Fruit fly (Drosophila melanogaster) whole organism, embryonic: ENCODE data around the gene apn.

Source experiments
- Antp ChIP-seq: fragments of 200-800 bp; sonication (Bioruptor generic); optimal IDR thresholded peaks from 3 replicates; lab custom pipeline; 2016; ENCODE audit warnings: missing biosample characterization, missing genetic modification characterization
- Asciz ChIP-seq: fragments of 200-800 bp; sonication (Bioruptor generic); optimal IDR thresholded peaks from 2 replicates; lab custom pipeline; 2017; ENCODE audit warnings: missing biosample characterization, mild to moderate bottlenecking, missing genetic modification characterization, missing genetic modification reagents
- B-H1 ChIP-seq: fragments of 200-800 bp; sonication (Bioruptor generic); IDR thresholded peaks from 3 replicates; pipeline ENCODE4 v1.3.6; 2022; ENCODE audit warnings: missing biosample characterization, missing genetic modification characterization
- Blimp-1 ChIP-seq: fragments of 200-800 bp; sonication (Bioruptor generic); optimal IDR thresholded peaks from 3 replicates; lab custom pipeline; 2018; ENCODE audit warnings: missing biosample characterization, missing genetic modification characterization, mild to moderate bottlenecking, moderate library complexity, missing genetic modification reagents
- CG11398 ChIP-seq: fragments of 200-800 bp; sonication (Bioruptor generic); optimal IDR thresholded peaks from 2 replicates; lab custom pipeline; 2016; ENCODE audit warnings: missing biosample characterization, missing genetic modification characterization
- CG1233 ChIP-seq: fragments of 200-800 bp; sonication (Bioruptor generic); optimal IDR thresholded peaks from 4 replicates; lab custom pipeline; 2018; ENCODE audit warnings: missing biosample characterization, mild to moderate bottlenecking, missing genetic modification characterization
- CG13894 ChIP-seq: fragments of 200-800 bp; sonication (Bioruptor generic); optimal IDR thresholded peaks from 3 replicates; lab custom pipeline; 2018; ENCODE audit warnings: missing biosample characterization, mild to moderate bottlenecking, missing genetic modification characterization, moderate library complexity
- CG14441 ChIP-seq: fragments of 200-800 bp; sonication (Bioruptor generic); IDR thresholded peaks from 2 replicates; pipeline ENCODE4 v1.3.6; 2022; ENCODE audit warnings: missing biosample characterization, missing genetic modification characterization
- CG16779 ChIP-seq: fragments of 200-800 bp; sonication (Bioruptor generic); IDR thresholded peaks from 2 replicates; pipeline ENCODE4 v1.3.6; 2022; ENCODE audit warnings: missing biosample characterization, missing genetic modification characterization
- CG16863 ChIP-seq: fragments of 200-800 bp; sonication (Bioruptor generic); optimal IDR thresholded peaks from 3 replicates; lab custom pipeline; 2016; ENCODE audit warnings: missing biosample characterization, missing genetic modification characterization
- CG17359 ChIP-seq: fragments of 200-800 bp; sonication (Bioruptor generic); optimal IDR thresholded peaks from 3 replicates; lab custom pipeline; 2018; ENCODE audit warnings: missing biosample characterization, mild to moderate bottlenecking, missing genetic modification characterization, moderate library complexity
- CG18599 ChIP-seq: fragments of 200-800 bp; sonication (Bioruptor generic); optimal IDR thresholded peaks from 3 replicates; lab custom pipeline; 2017; ENCODE audit warnings: missing biosample characterization, missing genetic modification characterization, mild to moderate bottlenecking, moderate library complexity, missing genetic modification reagents
- CG18764 ChIP-seq: fragments of 200-800 bp; sonication (Bioruptor generic); optimal IDR thresholded peaks from 3 replicates; lab custom pipeline; 2016; ENCODE audit warnings: missing biosample characterization, missing genetic modification characterization
- CG2202 ChIP-seq: fragments of 200-800 bp; sonication (Bioruptor generic); optimal IDR thresholded peaks from 2 replicates; lab custom pipeline; 2018; ENCODE audit warnings: missing biosample characterization, mild to moderate bottlenecking, missing genetic modification characterization
- CG2678 ChIP-seq: fragments of 200-800 bp; sonication (Bioruptor generic); optimal IDR thresholded peaks from 3 replicates; lab custom pipeline; 2019; ENCODE audit warnings: missing biosample characterization, mild to moderate bottlenecking, missing genetic modification characterization, moderate library complexity
- CG30403 ChIP-seq: fragments of 200-800 bp; sonication (Bioruptor generic); optimal IDR thresholded peaks from 3 replicates; lab custom pipeline; 2016; ENCODE audit warnings: missing biosample characterization, missing genetic modification characterization
- CG31365 ChIP-seq: fragments of 200-800 bp; sonication (Bioruptor generic); optimal IDR thresholded peaks from 2 replicates; lab custom pipeline; 2018; ENCODE audit warnings: missing biosample characterization, mild to moderate bottlenecking, missing genetic modification characterization
- CG4282 ChIP-seq: fragments of 200-800 bp; sonication (Bioruptor generic); optimal IDR thresholded peaks from 2 replicates; lab custom pipeline; 2016; ENCODE audit warnings: missing biosample characterization, missing genetic modification characterization
- CG4707 ChIP-seq: fragments of 200-800 bp; sonication (Bioruptor generic); optimal IDR thresholded peaks from 2 replicates; lab custom pipeline; 2018; ENCODE audit warnings: missing biosample characterization, mild to moderate bottlenecking, missing genetic modification characterization, moderate library complexity
- CG6175 ChIP-seq: fragments of 200-800 bp; sonication (Bioruptor generic); IDR thresholded peaks from 3 replicates; pipeline ENCODE4 v1.3.6; 2022; ENCODE audit warnings: missing biosample characterization, missing genetic modification characterization
- CG7839 ChIP-seq: fragments of 200-800 bp; sonication (Bioruptor generic); optimal IDR thresholded peaks from 3 replicates; lab custom pipeline; 2018; ENCODE audit warnings: missing biosample characterization, mild to moderate bottlenecking, missing genetic modification characterization, moderate library complexity
- CG8359 ChIP-seq: fragments of 200-800 bp; sonication (Bioruptor generic); optimal IDR thresholded peaks from 2 replicates; lab custom pipeline; 2017; ENCODE audit warnings: missing biosample characterization, mild to moderate bottlenecking, missing genetic modification characterization, borderline replicate concordance
- CG8924 ChIP-seq: fragments of 200-800 bp; optimal IDR thresholded peaks from 3 replicates; lab custom pipeline; 2019; ENCODE audit warnings: missing biosample characterization, mild to moderate bottlenecking, missing genetic modification characterization, moderate library complexity
- CG9437 ChIP-seq: fragments of 200-800 bp; sonication (Bioruptor generic); optimal IDR thresholded peaks from 2 replicates; lab custom pipeline; 2018; ENCODE audit warnings: missing biosample characterization, mild to moderate bottlenecking, missing genetic modification characterization
- Drgx ChIP-seq: fragments of 200-800 bp; sonication (Bioruptor generic); IDR thresholded peaks from 2 replicates; pipeline ENCODE4 v1.3.6; 2022; ENCODE audit warnings: missing biosample characterization, missing genetic modification characterization
- Eip74EF ChIP-seq, 2 experiments: fragments of 200-800 bp in 1 of 2; fragments of >200 bp in 1 of 2; sonication (Bioruptor generic) in 1 of 2; optimal IDR thresholded peaks; 2 replicates each; lab custom pipeline; 2017 to 2019; ENCODE audit warnings: missing biosample characterization in 2 of 2, missing genetic modification characterization in 2 of 2, mild to moderate bottlenecking in 1 of 2, moderate library complexity in 1 of 2
- GATAe ChIP-seq: fragments of 200-800 bp; sonication (Bioruptor generic); conservative IDR thresholded peaks from 2 replicates; pipeline ENCODE4 v1.3.6; 2022; ENCODE audit warnings: missing biosample characterization, missing genetic modification characterization
- Myb ChIP-seq: fragments of 200-800 bp; sonication (Bioruptor generic); optimal IDR thresholded peaks from 2 replicates; lab custom pipeline; 2016; ENCODE audit warnings: missing biosample characterization, missing genetic modification characterization
- Xbp1 ChIP-seq: fragments of 200-800 bp; sonication (Bioruptor generic); optimal IDR thresholded peaks from 3 replicates; lab custom pipeline; 2016; ENCODE audit warnings: missing biosample characterization, mild to moderate bottlenecking, missing genetic modification characterization
- ara ChIP-seq: fragments of 200-800 bp; sonication (Bioruptor generic); IDR thresholded peaks from 2 replicates; pipeline ENCODE4 v1.3.6; 2022; ENCODE audit warnings: missing biosample characterization, missing genetic modification characterization
- ash1 ChIP-seq: fragments of 200-800 bp; sonication (Bioruptor generic); optimal IDR thresholded peaks from 2 replicates; lab custom pipeline; 2018; ENCODE audit warnings: missing biosample characterization, mild to moderate bottlenecking, missing genetic modification characterization
- chinmo ChIP-seq: fragments of 200-800 bp; sonication (Bioruptor generic); IDR thresholded peaks from 4 replicates; pipeline ENCODE4 v1.3.6; 2022; ENCODE audit warnings: missing biosample characterization, missing genetic modification characterization; ENCODE audit not compliant: partially characterized antibody
- chm ChIP-seq: fragments of 200-800 bp; sonication (Bioruptor generic); IDR thresholded peaks from 2 replicates; pipeline ENCODE4 v1.3.6; 2022; ENCODE audit warnings: missing biosample characterization, missing genetic modification characterization
- exex ChIP-seq: fragments of 200-800 bp; sonication (Bioruptor generic); optimal IDR thresholded peaks from 4 replicates; lab custom pipeline; 2018; ENCODE audit warnings: missing biosample characterization, mild to moderate bottlenecking, missing genetic modification characterization, moderate library complexity
- fd3F ChIP-seq: fragments of 200-800 bp; sonication (Bioruptor generic); optimal IDR thresholded peaks from 2 replicates; lab custom pipeline; 2018; ENCODE audit warnings: missing biosample characterization, mild to moderate bottlenecking, missing genetic modification characterization, moderate library complexity
- fru ChIP-seq: fragments of >200 bp; optimal IDR thresholded peaks from 2 replicates; lab custom pipeline; 2017
- gcm ChIP-seq: fragments of 200-800 bp; sonication (Bioruptor generic); optimal IDR thresholded peaks from 2 replicates; lab custom pipeline; 2019; ENCODE audit warnings: missing biosample characterization, mild to moderate bottlenecking, missing genetic modification characterization, moderate library complexity
- gro ChIP-seq: fragments of 200-800 bp; sonication (Bioruptor generic); optimal IDR thresholded peaks from 2 replicates; lab custom pipeline; 2016; ENCODE audit warnings: missing biosample characterization, missing genetic modification characterization
- her ChIP-seq: fragments of 200-800 bp; sonication (Bioruptor generic); optimal IDR thresholded peaks from 2 replicates; lab custom pipeline; 2016; ENCODE audit warnings: missing biosample characterization, missing genetic modification characterization
- insv ChIP-seq, 2 experiments: fragments of 200-800 bp; sonication (Bioruptor generic); optimal IDR thresholded peaks; 3 replicates each; lab custom pipeline; 2016 to 2018; ENCODE audit warnings: missing biosample characterization in 2 of 2, missing genetic modification characterization in 2 of 2
- psq ChIP-seq: fragments of 200-800 bp; sonication (Bioruptor generic); optimal IDR thresholded peaks from 2 replicates; lab custom pipeline; 2017; ENCODE audit warnings: missing biosample characterization, missing genetic modification characterization
- pzg ChIP-seq: fragments of 200-800 bp; sonication (Bioruptor generic); optimal IDR thresholded peaks from 3 replicates; lab custom pipeline; 2018; ENCODE audit warnings: missing biosample characterization, mild to moderate bottlenecking, missing genetic modification characterization, moderate library complexity
- run ChIP-seq: fragments of 200-800 bp; sonication (Bioruptor generic); optimal IDR thresholded peaks from 3 replicates; lab custom pipeline; 2018; ENCODE audit warnings: missing biosample characterization, mild to moderate bottlenecking, missing genetic modification characterization
- toy ChIP-seq: fragments of 200-800 bp; sonication (Bioruptor generic); IDR thresholded peaks from 2 replicates; pipeline ENCODE4 v1.3.6; 2022; ENCODE audit warnings: missing biosample characterization, missing genetic modification characterization
- yki ChIP-seq: fragments of >200 bp; optimal IDR thresholded peaks from 3 replicates; lab custom pipeline; 2018
- zen ChIP-seq: fragments of 200-800 bp; sonication (Bioruptor generic); optimal IDR thresholded peaks from 3 replicates; lab custom pipeline; 2018; ENCODE audit warnings: missing biosample characterization, mild to moderate bottlenecking, missing genetic modification characterization, moderate library complexity
- zf30C ChIP-seq: fragments of 200-800 bp; sonication (Bioruptor generic); optimal IDR thresholded peaks from 3 replicates; lab custom pipeline; 2018; ENCODE audit warnings: missing biosample characterization, mild to moderate bottlenecking, missing genetic modification characterization

apn gene

DNA sequence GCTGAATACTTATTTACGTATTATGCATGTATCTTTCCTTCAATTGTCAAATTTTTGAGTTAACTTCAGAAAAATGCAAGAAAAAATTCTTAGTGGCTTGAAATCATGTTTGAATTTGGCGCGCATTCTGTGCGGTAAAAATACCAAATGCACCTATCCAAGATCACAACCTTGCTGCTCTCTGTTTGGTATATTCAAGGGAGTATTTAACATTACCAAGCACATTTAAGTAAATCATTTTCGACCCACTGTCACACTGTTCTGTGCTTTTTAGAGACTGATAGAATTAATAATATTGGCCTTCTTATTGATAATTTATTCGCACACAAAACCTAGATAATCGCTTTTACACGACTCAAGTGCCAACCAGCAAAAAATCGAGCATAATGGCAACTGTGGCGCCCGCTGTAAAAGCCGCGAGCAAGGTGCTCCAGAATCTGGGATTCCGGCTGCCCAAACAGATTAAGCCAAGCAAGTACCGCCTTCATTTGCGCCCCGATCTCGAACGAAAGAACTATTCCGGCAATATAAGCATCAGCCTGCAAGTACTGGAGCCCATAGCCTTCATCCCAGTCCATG is 20.6 kb upstream of the apn start (continued):
- no peak for TF ChIP-seq CG17359 (tag; lab: Kevin White, UChicago)
- TF ChIP-seq CG6175 = no peak
- TF ChIP-seq zen (tag; lab: Kevin White, UChicago) = peak; percentile 23
- peak; percentile 82 for TF ChIP-seq Myb
- TF ChIP-seq CG18764 (GFP tag; lab: Kevin White, UChicago) = no peak
- no peak for TF ChIP-seq yki (lab: Kevin White, UChicago)
- TF ChIP-seq Xbp1 (GFP tag; lab: Kevin White, UChicago) = no peak
- TF ChIP-seq fd3F (GFP tag; lab: Kevin White, UChicago) = no peak
- TF ChIP-seq, all 482 proteins: peak for 43

dm6 chr3R:13306595-13306994 is 18.0 kb upstream of the apn start:
- no peak for TF ChIP-seq gcm
- TF ChIP-seq Blimp-1 (GFP tag; lab: Kevin White, UChicago) = peak; percentile 74
- no peak for TF ChIP-seq CG4282 (GFP tag; lab: Kevin White, UChicago)
- TF ChIP-seq, all 482 proteins: peak for 1

DNA sequence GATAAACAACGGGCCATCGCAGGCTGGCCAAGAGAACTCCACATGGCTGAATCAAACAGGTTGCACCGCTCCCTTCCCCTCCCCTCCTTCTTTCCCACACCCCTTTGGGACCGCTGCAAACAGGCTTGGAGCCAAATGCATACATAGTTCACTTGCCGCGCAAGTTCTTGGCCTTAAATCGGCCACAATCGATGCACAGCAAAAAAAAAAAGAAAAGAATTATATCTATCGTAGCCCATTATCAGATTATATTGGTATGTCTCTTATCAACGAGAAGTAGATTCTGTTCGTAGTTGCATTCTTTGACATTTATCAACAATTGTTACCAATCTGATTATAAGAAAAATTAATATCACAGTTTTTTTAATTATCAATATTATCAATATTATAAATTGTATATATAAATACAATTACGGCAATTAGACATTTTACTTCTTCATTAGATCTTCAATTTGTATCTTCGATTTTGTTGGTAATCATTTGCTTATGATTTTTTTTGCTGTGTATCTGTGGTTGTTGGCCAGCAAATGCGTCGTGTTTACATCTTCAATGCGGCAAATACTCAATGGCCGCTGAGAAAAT is 16.8 kb upstream of the apn start:
- TF ChIP-seq CG31365 (tag; lab: Kevin White, UChicago) (no peak), Drgx (GFP tag; lab: Robert Waterston, UW) (peak; percentile 39; the same call in 1 of the 2 replicates), CG4707 (GFP tag; lab: Kevin White, UChicago) (no peak), GATAe (no peak), ash1 (GFP tag; lab: Kevin White, UChicago) (no peak), Asciz (GFP tag; lab: Kevin White, UChicago) (peak; percentile 52), CG8924 (tag; lab: Kevin White, UChicago) (peak; percentile 55), CG2678 (tag; lab: Kevin White, UChicago) (peak; percentile 72), CG8359 (no peak), CG13894 (tag; lab: Kevin White, UChicago) (no peak), CG9437 (GFP tag; lab: Kevin White, UChicago) (peak; percentile 48), CG7839 (tag; lab: Kevin White, UChicago) (peak; percentile 64), CG2202 (tag; lab: Kevin White, UChicago) (peak; percentile 55), insv (GFP tag; optimal IDR thresholded peaks at IDR 0.05; lab: Kevin White, UChicago) (no peak), pzg (no peak), CG16779 (no peak), toy (GFP tag; lab: Robert Waterston, UW) (no peak), psq (no peak), CG6175 (no peak), ara (no peak), fru (lab: Kevin White, UChicago) (no peak), CG16863 (GFP tag; lab: Kevin White, UChicago) (no peak), chinmo (GFP tag; lab: Robert Waterston, UW) (no peak), Antp (no peak), B-H1 (GFP tag; lab: Robert Waterston, UW) (no peak), CG14441 (GFP tag; lab: Robert Waterston, UW) (no peak), CG11398 (GFP tag; lab: Kevin White, UChicago) (no peak), CG18599 (no peak), her (GFP tag; lab: Kevin White, UChicago) (no peak), run (tag; lab: Kevin White, UChicago) (no peak), gro (GFP tag; lab: Kevin White, UChicago) (no peak), CG1233 (GFP tag; lab: Kevin White, UChicago) (peak; percentile 28), CG30403 (peak; percentile 48), zf30C (GFP tag; lab: Kevin White, UChicago) (no peak), exex (no peak), Eip74EF (GFP tag; optimal IDR thresholded peaks at IDR 0.05; lab: Kevin White, UChicago) (peak in 1 of 2 experiments; percentile 45), chm (GFP tag; lab: Robert Waterston, UW) (no peak)
